Worm (Caenorhabditis elegans) whole organism, young adult: Measurements from ENCODE around the gene E02H4.5.

Experiments used
- C17E4.6 ChIP-seq: fragments of 200-800 bp; sonication (Bioruptor generic); IDR thresholded peaks from 2 replicates; pipeline ENCODE4 v1.3.6; 2022; ENCODE audit warnings: missing genetic modification reagents, missing genetic modification characterization, missing compliant biosample characterization
- F39B2.1 ChIP-seq: fragments of 200-800 bp; sonication (Bioruptor generic); IDR thresholded peaks from 2 replicates; pipeline ENCODE4 v1.3.6; 2022; ENCODE audit warnings: missing genetic modification reagents, missing genetic modification characterization, missing compliant biosample characterization
- efl-1 ChIP-seq: fragments of 150-350 bp; optimal IDR thresholded peaks from 2 replicates; lab custom pipeline; 2014; ENCODE audit warnings: missing biosample characterization, missing genetic modification reagents, missing genetic modification characterization
- pha-4 ChIP-seq: fragments of 150-350 bp; sonication (generic microtip); optimal IDR thresholded peaks from 2 replicates; lab custom pipeline; 2014; ENCODE audit warnings: missing biosample characterization, missing genetic modification reagents, missing genetic modification characterization
- rec-8 ChIP-seq, 2 experiments: sonication (generic microtip); optimal IDR thresholded peaks; 2 replicates each; lab custom pipeline; 2016; ENCODE audit warnings: mild to moderate bottlenecking in 2 of 2, missing genetic modification characterization in 2 of 2, missing genetic modification reagents in 2 of 2, missing genotype in 2 of 2, missing biosample characterization in 1 of 2, missing compliant biosample characterization in 1 of 2, moderate library complexity in 1 of 2
- unc-130 ChIP-seq: sonication (generic microtip); optimal IDR thresholded peaks from 2 replicates; lab custom pipeline; 2016; ENCODE audit warnings: missing genetic modification reagents, missing genetic modification characterization, missing compliant biosample characterization

ce11 chrX:14246518-14246917, 8.4 kb downstream of the E02H4.5 start, which contains the start of gene mlc-6:
- TF ChIP-seq C17E4.6 (GFP tag; lab: Robert Waterston, UW) (no peak), F39B2.1 (GFP tag; lab: Robert Waterston, UW) (no peak), pha-4 (tag; lab: Kevin White, UChicago) (no peak), efl-1 (no peak), unc-130 (no peak), rec-8 (tag; optimal IDR thresholded peaks at IDR 0.05; lab: Kevin White, UChicago) (no peak)
